Fruit fly (Drosophila melanogaster): ENCODE results near the gene CG4174.

CG4174 gene

dm6 chr3L:18632187-18632635, 14.5 kb upstream of the CG4174 start:
- TF ChIP-seq fd96Ca (GFP tag; IDR thresholded peaks at IDR 0.05), result no peak
- TF ChIP-seq EcR (GFP tag; optimal IDR thresholded peaks at IDR 0.05), result no peak
- no peak for TF ChIP-seq CG32121 (GFP tag; IDR thresholded peaks at IDR 0.05)
- TF ChIP-seq CG4496 (GFP tag; IDR thresholded peaks at IDR 0.05), result no peak
- TF ChIP-seq CG14655 (GFP tag; optimal IDR thresholded peaks at IDR 0.05), result no peak
- no peak for TF ChIP-seq Snoo (tag; optimal IDR thresholded peaks at IDR 0.05)
- no peak for TF ChIP-seq CG9948 (tag; optimal IDR thresholded peaks at IDR 0.05)
- TF ChIP-seq Pif1B (GFP tag; optimal IDR thresholded peaks at IDR 0.05), result no peak
- TF ChIP-seq CG15710 (tag; optimal IDR thresholded peaks at IDR 0.05), result no peak
- TF ChIP-seq D1 (tag; optimal IDR thresholded peaks at IDR 0.05), result no peak

- TF ChIP-seq Pif1B (GFP tag; optimal IDR thresholded peaks at IDR 0.05) (no peak), CG10348 (GFP tag; IDR thresholded peaks at IDR 0.05) (no peak), Ets98B (GFP tag; IDR thresholded peaks at IDR 0.05) (no peak), CG34367 (tag; optimal IDR thresholded peaks at IDR 0.05) (no peak), CG17806 (tag; optimal IDR thresholded peaks at IDR 0.05) (no peak), Snoo (tag; optimal IDR thresholded peaks at IDR 0.05) (no peak), rn (GFP tag; IDR thresholded peaks at IDR 0.05) (no peak), D1 (tag; optimal IDR thresholded peaks at IDR 0.05) (no peak), Pif1A (GFP tag; optimal IDR thresholded peaks at IDR 0.05) (no peak), CG8159 (tag; optimal IDR thresholded peaks at IDR 0.05) (no peak), EcR (GFP tag; optimal IDR thresholded peaks at IDR 0.05) (no peak)
These were observed 12.1 kb upstream of the CG4174 start for dm6 chr3L:18629874-18630273.

- no peak for TF ChIP-seq Ets98B (GFP tag; IDR thresholded peaks at IDR 0.05)
- no peak for TF ChIP-seq Snoo (tag; optimal IDR thresholded peaks at IDR 0.05)
- no peak for TF ChIP-seq rn (GFP tag; IDR thresholded peaks at IDR 0.05)
- no peak for TF ChIP-seq CG32121 (GFP tag; IDR thresholded peaks at IDR 0.05)
These were observed 10.7 kb upstream of the CG4174 start for dm6 chr3L:18628458-18628857.

dm6 chr3L:18627657-18628455, 10.1 kb upstream of the CG4174 start:
- TF ChIP-seq CG15710 (tag; optimal IDR thresholded peaks at IDR 0.05) (no peak), CG13204 (GFP tag; optimal IDR thresholded peaks at IDR 0.05) (peak; percentile 58), CG14655 (GFP tag; optimal IDR thresholded peaks at IDR 0.05) (peak; percentile 73), CG12605 (GFP tag; IDR thresholded peaks at IDR 0.05) (peak; percentile 13; the same call in 1 of the 2 replicates), CG8301 (tag; optimal IDR thresholded peaks at IDR 0.05) (peak; percentile 66)

dm6 chr3L:18626451-18627079, 8.8 kb upstream of the CG4174 start:
- TF ChIP-seq Snoo (tag; optimal IDR thresholded peaks at IDR 0.05) (no peak), CG32121 (GFP tag; IDR thresholded peaks at IDR 0.05) (peak; percentile 72), Ets98B (GFP tag; IDR thresholded peaks at IDR 0.05) (peak; percentile 55), CG8159 (tag; optimal IDR thresholded peaks at IDR 0.05) (no peak), CG9948 (tag; optimal IDR thresholded peaks at IDR 0.05) (peak; percentile 2), CG12605 (GFP tag; IDR thresholded peaks at IDR 0.05) (peak; percentile 30; the same call in 1 of the 2 replicates), CG15710 (tag; optimal IDR thresholded peaks at IDR 0.05) (no peak), CG13204 (GFP tag; optimal IDR thresholded peaks at IDR 0.05) (no peak), fd96Ca (GFP tag; IDR thresholded peaks at IDR 0.05) (peak; percentile 61; the same call in 1 of the 3 replicates), CG8301 (tag; optimal IDR thresholded peaks at IDR 0.05) (peak; percentile 42), EcR (GFP tag; optimal IDR thresholded peaks at IDR 0.05) (no peak), CG4496 (GFP tag; IDR thresholded peaks at IDR 0.05) (peak; percentile 66; the same call in 1 of the 3 replicates), CG17806 (tag; optimal IDR thresholded peaks at IDR 0.05) (no peak), gl (tag; optimal IDR thresholded peaks at IDR 0.05) (no peak), rn (GFP tag; IDR thresholded peaks at IDR 0.05) (0 out of 2 replicates have a peak, but pooled peaks have one; percentile 7), CG14655 (GFP tag; optimal IDR thresholded peaks at IDR 0.05) (peak; percentile 44), CG10348 (GFP tag; IDR thresholded peaks at IDR 0.05) (no peak), D1 (tag; optimal IDR thresholded peaks at IDR 0.05) (no peak), Pif1A (GFP tag; optimal IDR thresholded peaks at IDR 0.05) (peak; percentile 49), Pif1B (GFP tag; optimal IDR thresholded peaks at IDR 0.05) (no peak), CG34367 (tag; optimal IDR thresholded peaks at IDR 0.05) (no peak)

dm6 chr3L:18625786-18626185, 8.0 kb upstream of the CG4174 start, which contains the start of gene MYPT-75D:
Gene MYPT-75D, plus strand, starts transcription at chr3L:18625959.
- peak; percentile 9; the same call in 1 of the 2 replicates for TF ChIP-seq Ets98B (GFP tag; IDR thresholded peaks at IDR 0.05)
- peak; percentile 22; the same call in 1 of the 2 replicates for TF ChIP-seq CG12605 (GFP tag; IDR thresholded peaks at IDR 0.05)
- TF ChIP-seq gl (tag; optimal IDR thresholded peaks at IDR 0.05), result no peak
- peak; percentile 3 for TF ChIP-seq EcR (GFP tag; optimal IDR thresholded peaks at IDR 0.05)

Measured in whole organism, pupa.